Fruit fly (Drosophila melanogaster) whole organism, wandering third instar larva: ENCODE measurements around the gene CG7914.

Experiments
- Abd-B ChIP-seq: fragments of >200 bp; optimal IDR thresholded peaks from 2 replicates; lab custom pipeline; 2017; ENCODE audit warnings: missing biosample characterization, missing genetic modification characterization
- CG32264 ChIP-seq: fragments of 200-800 bp; sonication (Bioruptor generic); optimal IDR thresholded peaks from 2 replicates; lab custom pipeline; 2016; ENCODE audit warnings: missing biosample characterization, missing genetic modification characterization
- CG9705 ChIP-seq: fragments of 200-800 bp; sonication (Bioruptor generic); optimal IDR thresholded peaks from 2 replicates; lab custom pipeline; 2018; ENCODE audit warnings: missing biosample characterization, mild to moderate bottlenecking, missing genetic modification characterization
- CrebA ChIP-seq: fragments of 200-800 bp; sonication (Bioruptor generic); optimal IDR thresholded peaks from 2 replicates; lab custom pipeline; 2016; ENCODE audit warnings: missing biosample characterization, mild to moderate bottlenecking, missing genetic modification characterization, borderline replicate concordance
- Dfd ChIP-seq: fragments of >200 bp; optimal IDR thresholded peaks from 2 replicates; lab custom pipeline; 2017; ENCODE audit warnings: missing biosample characterization, missing genetic modification characterization
- Dif ChIP-seq: fragments of 200-275, 200-300 bp; sonication (Bioruptor generic); optimal IDR thresholded peaks from 2 replicates; lab custom pipeline; 2018; ENCODE audit warnings: missing biosample characterization, missing genetic modification characterization; ENCODE audit not compliant: partially characterized antibody
- GATAd ChIP-seq: sonication (Bioruptor generic); optimal IDR thresholded peaks from 2 replicates; lab custom pipeline; 2016; ENCODE audit warnings: missing biosample characterization, missing genetic modification characterization
- HLH106 ChIP-seq: fragments of 200-800 bp; optimal IDR thresholded peaks from 3 replicates; lab custom pipeline; 2019; ENCODE audit warnings: missing biosample characterization, mild to moderate bottlenecking, missing genetic modification characterization, moderate library complexity
- Hnf4 ChIP-seq: fragments of 200-800 bp; sonication (Bioruptor generic); optimal IDR thresholded peaks from 2 replicates; lab custom pipeline; 2016; ENCODE audit warnings: missing biosample characterization, mild to moderate bottlenecking, missing genetic modification characterization
- Hr78 ChIP-seq: fragments of >200 bp; optimal IDR thresholded peaks from 2 replicates; lab custom pipeline; 2017; ENCODE audit warnings: missing biosample characterization, missing genetic modification characterization
- Hr83 ChIP-seq: fragments of 200-300 bp; sonication (Bioruptor generic); optimal IDR thresholded peaks from 2 replicates; lab custom pipeline; 2016; ENCODE audit warnings: missing biosample characterization, mild to moderate bottlenecking, missing genetic modification characterization, moderate library complexity; ENCODE audit not compliant: poor library complexity, severe bottlenecking
- Jra ChIP-seq: sonication (Bioruptor generic); optimal IDR thresholded peaks from 2 replicates; lab custom pipeline; 2016; ENCODE audit warnings: missing biosample characterization, missing genetic modification characterization
- Mio ChIP-seq: sonication (Bioruptor generic); optimal IDR thresholded peaks from 2 replicates; lab custom pipeline; 2016; ENCODE audit warnings: missing biosample characterization, missing genetic modification characterization
- Myc ChIP-seq: fragments of >200 bp; optimal IDR thresholded peaks from 2 replicates; lab custom pipeline; 2017
- N ChIP-seq: fragments of >200 bp; optimal IDR thresholded peaks from 2 replicates; lab custom pipeline; 2018; ENCODE audit warnings: missing biosample characterization, missing external identifiers, missing genetic modification characterization
- OdsH ChIP-seq: fragments of 200-800 bp; sonication (Bioruptor generic); optimal IDR thresholded peaks from 2 replicates; lab custom pipeline; 2016; ENCODE audit warnings: missing biosample characterization, mild to moderate bottlenecking, missing genetic modification characterization
- Rel ChIP-seq, 2 experiments: fragments of 200-800 bp; sonication (Bioruptor generic) in 1 of 2; optimal IDR thresholded peaks; 2 replicates in 1 of 2; 3 replicates in 1 of 2; lab custom pipeline; 2016 to 2019; ENCODE audit warnings: mild to moderate bottlenecking in 2 of 2, missing biosample characterization in 2 of 2, missing genetic modification characterization in 2 of 2, moderate library complexity in 1 of 2
- Sp1 ChIP-seq: fragments of 200-800 bp; sonication (Bioruptor generic); optimal IDR thresholded peaks from 3 replicates; lab custom pipeline; 2019; ENCODE audit warnings: missing biosample characterization, mild to moderate bottlenecking, missing genetic modification characterization, moderate library complexity
- Vsx2 ChIP-seq: fragments of 200-300, 225-300 bp; sonication (Bioruptor generic); optimal IDR thresholded peaks from 2 replicates; lab custom pipeline; 2018; ENCODE audit warnings: missing biosample characterization, missing genetic modification characterization; ENCODE audit not compliant: partially characterized antibody
- br ChIP-seq: fragments of 200-800 bp; sonication (Bioruptor generic); optimal IDR thresholded peaks from 2 replicates; lab custom pipeline; 2016; ENCODE audit warnings: missing biosample characterization, missing genetic modification characterization
- brk ChIP-seq: fragments of 200-800 bp; sonication (Bioruptor generic); optimal IDR thresholded peaks from 2 replicates; lab custom pipeline; 2016; ENCODE audit warnings: missing biosample characterization, mild to moderate bottlenecking, missing genetic modification characterization
- dl ChIP-seq, 2 experiments: fragments of 175-275, 200-275 bp in 1 of 2; fragments of 200-275 bp in 1 of 2; sonication (Bioruptor generic); optimal IDR thresholded peaks; lab custom pipeline; 2018; ENCODE audit warnings: mild to moderate bottlenecking in 2 of 2, missing biosample characterization in 2 of 2, missing genetic modification characterization in 2 of 2, moderate library complexity in 2 of 2; ENCODE audit not compliant: partially characterized antibody in 2 of 2, insufficient read depth in 1 of 2
- dmrt93B ChIP-seq: fragments of 200-800 bp; sonication (Bioruptor generic); optimal IDR thresholded peaks from 2 replicates; lab custom pipeline; 2018; ENCODE audit warnings: missing biosample characterization, mild to moderate bottlenecking, missing genetic modification characterization
- dsf ChIP-seq: sonication (Bioruptor generic); optimal IDR thresholded peaks from 2 replicates; lab custom pipeline; 2016; ENCODE audit warnings: missing biosample characterization, missing genetic modification characterization, borderline replicate concordance
- ey ChIP-seq: fragments of 200-800 bp; sonication (Bioruptor generic); optimal IDR thresholded peaks from 2 replicates; lab custom pipeline; 2016; ENCODE audit warnings: missing biosample characterization, missing genetic modification characterization
- foxo ChIP-seq, 2 experiments: fragments of 200-800 bp; sonication (Bioruptor generic); optimal IDR thresholded peaks; 2 replicates in 1 of 2; 3 replicates in 1 of 2; lab custom pipeline; 2016 to 2017; ENCODE audit warnings: missing biosample characterization in 2 of 2, missing genetic modification characterization in 2 of 2
- fru ChIP-seq: fragments of 200-800 bp; sonication (Bioruptor generic); optimal IDR thresholded peaks from 3 replicates; lab custom pipeline; 2016; ENCODE audit warnings: missing biosample characterization, mild to moderate bottlenecking, missing genetic modification characterization
- h ChIP-seq: fragments of 200-800 bp; sonication (Bioruptor generic); optimal IDR thresholded peaks from 3 replicates; lab custom pipeline; 2016; ENCODE audit warnings: missing biosample characterization, mild to moderate bottlenecking, missing genetic modification characterization
- jim ChIP-seq: fragments of 175-275, 200-325 bp; sonication (Bioruptor generic); optimal IDR thresholded peaks from 2 replicates; lab custom pipeline; 2016; ENCODE audit warnings: missing biosample characterization, mild to moderate bottlenecking, missing genetic modification characterization
- lola ChIP-seq: fragments of >200 bp; optimal IDR thresholded peaks from 2 replicates; lab custom pipeline; 2017; ENCODE audit warnings: missing biosample characterization, missing genetic modification characterization
- pan ChIP-seq: fragments of >200 bp; optimal IDR thresholded peaks from 2 replicates; lab custom pipeline; 2017
- psq ChIP-seq: fragments of 200-800 bp; sonication (Bioruptor generic); optimal IDR thresholded peaks from 3 replicates; lab custom pipeline; 2017; ENCODE audit warnings: missing biosample characterization, mild to moderate bottlenecking, missing genetic modification characterization, moderate library complexity
- rgr ChIP-seq: fragments of 200-800 bp; sonication (Bioruptor generic); optimal IDR thresholded peaks from 3 replicates; lab custom pipeline; 2016; ENCODE audit warnings: missing biosample characterization, mild to moderate bottlenecking, missing genetic modification characterization
- sage ChIP-seq: fragments of 200-800 bp; sonication (Bioruptor generic); optimal IDR thresholded peaks from 2 replicates; lab custom pipeline; 2016; ENCODE audit warnings: missing biosample characterization, mild to moderate bottlenecking, missing genetic modification characterization
- sv ChIP-seq: fragments of 200-800 bp; sonication (Bioruptor generic); optimal IDR thresholded peaks from 3 replicates; lab custom pipeline; 2016; ENCODE audit warnings: missing biosample characterization, missing genetic modification characterization
- tai ChIP-seq: sonication (Bioruptor generic); optimal IDR thresholded peaks from 2 replicates; lab custom pipeline; 2016; ENCODE audit warnings: missing biosample characterization, missing genetic modification characterization
- usp ChIP-seq: fragments of >200 bp; optimal IDR thresholded peaks from 2 replicates; lab custom pipeline; 2017; ENCODE audit warnings: missing biosample characterization, missing genetic modification characterization
- woc ChIP-seq: sonication (Bioruptor generic); optimal IDR thresholded peaks from 2 replicates; lab custom pipeline; 2016; ENCODE audit warnings: missing biosample characterization, mild to moderate bottlenecking, missing genetic modification characterization

CG7914 gene

dm6 chrX:19157471-19157870 lies 35.8 kb downstream of the CG7914 start:
- TF ChIP-seq CrebA (GFP tag; lab: Kevin White, UChicago) (no peak), sage (GFP tag; lab: Kevin White, UChicago) (no peak), Rel (GFP tag; optimal IDR thresholded peaks at IDR 0.05; lab: Kevin White, UChicago) (no peak), Rel (tag; optimal IDR thresholded peaks at IDR 0.05; lab: Kevin White, UChicago) (peak; percentile 25)

dm6 chrX:19155922-19156437 lies 37.3 kb downstream of the CG7914 start:
- TF ChIP-seq jim (no peak), Jra (GFP tag; lab: Kevin White, UChicago) (peak; percentile 31), pan (no peak), CrebA (GFP tag; lab: Kevin White, UChicago) (no peak), lola (GFP tag; lab: Kevin White, UChicago) (no peak), sv (GFP tag; lab: Kevin White, UChicago) (peak; percentile 61), br (GFP tag; lab: Kevin White, UChicago) (peak; percentile 75), dl (GFP tag; optimal IDR thresholded peaks at IDR 0.05; lab: Kevin White, UChicago; ENCODE audit: insufficient read depth in 1 of 2, partially characterized antibody in 2 of 2) (peak; percentile 16 to 30), Abd-B (GFP tag; lab: Kevin White, UChicago) (no peak), CG9705 (peak; percentile 79), rgr (peak; percentile 89), HLH106 (peak; percentile 90), fru (GFP tag; lab: Kevin White, UChicago) (peak; percentile 89), N (no peak), OdsH (GFP tag; lab: Kevin White, UChicago) (peak; percentile 85), Rel (GFP tag; optimal IDR thresholded peaks at IDR 0.05; lab: Kevin White, UChicago) (peak; percentile 56), Rel (tag; optimal IDR thresholded peaks at IDR 0.05; lab: Kevin White, UChicago) (peak; percentile 89), usp (no peak), h (GFP tag; lab: Kevin White, UChicago) (peak; percentile 88), Vsx2 (peak; percentile 63), brk (GFP tag; lab: Kevin White, UChicago) (peak; percentile 83), woc (GFP tag; lab: Kevin White, UChicago) (peak; percentile 33), psq (GFP tag; lab: Kevin White, UChicago) (peak; percentile 85), foxo (GFP tag; optimal IDR thresholded peaks at IDR 0.05; lab: Kevin White, UChicago) (peak in 1 of 2 experiments; percentile 89), ey (GFP tag; lab: Kevin White, UChicago) (peak; percentile 79), Hr83 (no peak), tai (GFP tag; lab: Kevin White, UChicago) (no peak), Mio (no peak), GATAd (GFP tag; lab: Kevin White, UChicago) (no peak), Hnf4 (GFP tag; lab: Kevin White, UChicago) (peak; percentile 80), Hr78 (no peak), Dfd (no peak), sage (GFP tag; lab: Kevin White, UChicago) (peak; percentile 77), dsf (GFP tag; lab: Kevin White, UChicago) (peak; percentile 27), CG32264 (GFP tag; lab: Kevin White, UChicago) (no peak), dmrt93B (peak; percentile 75), Myc (no peak), Sp1 (GFP tag; lab: Kevin White, UChicago) (peak; percentile 91), Dif (GFP tag; lab: Kevin White, UChicago) (peak; percentile 61)
- TF ChIP-seq, all 38 proteins: peak for 23

dm6 chrX:19154998-19155397 lies 38.2 kb downstream of the CG7914 start:
- TF ChIP-seq foxo (GFP tag; optimal IDR thresholded peaks at IDR 0.05; lab: Kevin White, UChicago) = peak; percentile 70 to 89
- TF ChIP-seq Abd-B (GFP tag; lab: Kevin White, UChicago) = no peak
- TF ChIP-seq dmrt93B = peak; percentile 78
- peak; percentile 81 for TF ChIP-seq woc (GFP tag; lab: Kevin White, UChicago)
- peak; percentile 58 for TF ChIP-seq brk (GFP tag; lab: Kevin White, UChicago)
- no peak for TF ChIP-seq GATAd (GFP tag; lab: Kevin White, UChicago)
- TF ChIP-seq Jra (GFP tag; lab: Kevin White, UChicago) = peak; percentile 69
- peak; percentile 73 for TF ChIP-seq sage (GFP tag; lab: Kevin White, UChicago)
- peak; percentile 89 for TF ChIP-seq HLH106
- TF ChIP-seq Dfd = no peak
- TF ChIP-seq Myc = no peak
- peak; percentile 92 for TF ChIP-seq br (GFP tag; lab: Kevin White, UChicago)
- TF ChIP-seq rgr = peak; percentile 89
- peak; percentile 83 for TF ChIP-seq Hnf4 (GFP tag; lab: Kevin White, UChicago)
- TF ChIP-seq Rel (GFP tag; optimal IDR thresholded peaks at IDR 0.05; lab: Kevin White, UChicago) = peak; percentile 56
- TF ChIP-seq Rel (tag; optimal IDR thresholded peaks at IDR 0.05; lab: Kevin White, UChicago) = peak; percentile 52
- TF ChIP-seq CG32264 (GFP tag; lab: Kevin White, UChicago) = peak; percentile 89
- TF ChIP-seq Mio = peak; percentile 5
- TF ChIP-seq jim = no peak
- peak; percentile 73 for TF ChIP-seq sv (GFP tag; lab: Kevin White, UChicago)
- TF ChIP-seq OdsH (GFP tag; lab: Kevin White, UChicago) = peak; percentile 85
- TF ChIP-seq ey (GFP tag; lab: Kevin White, UChicago) = peak; percentile 90
- TF ChIP-seq tai (GFP tag; lab: Kevin White, UChicago) = peak; percentile 57
- TF ChIP-seq fru (GFP tag; lab: Kevin White, UChicago) = peak; percentile 92
- TF ChIP-seq psq (GFP tag; lab: Kevin White, UChicago) = peak; percentile 81
- TF ChIP-seq CG9705 = peak; percentile 50
- no peak for TF ChIP-seq Vsx2
- TF ChIP-seq Sp1 (GFP tag; lab: Kevin White, UChicago) = peak; percentile 86
- TF ChIP-seq h (GFP tag; lab: Kevin White, UChicago) = peak; percentile 90
